Fruit fly (Drosophila melanogaster) whole organism, embryonic: ENCODE results near the gene Mabi.

Experiments
- Bdp1 ChIP-seq: fragments of 200-800 bp; sonication (Bioruptor generic); optimal IDR thresholded peaks from 3 replicates; lab custom pipeline; 2016; ENCODE audit warnings: missing biosample characterization, missing genetic modification characterization
- Bgb ChIP-seq: fragments of 200-800 bp; sonication (Bioruptor generic); IDR thresholded peaks from 2 replicates; pipeline ENCODE4 v1.3.6; 2022; ENCODE audit warnings: missing biosample characterization, missing genetic modification characterization; ENCODE audit not compliant: partially characterized antibody
- CG10209 ChIP-seq: fragments of 200-800 bp; sonication (Bioruptor generic); optimal IDR thresholded peaks from 3 replicates; lab custom pipeline; 2017; ENCODE audit warnings: missing biosample characterization, mild to moderate bottlenecking, missing genetic modification characterization, missing genetic modification reagents
- CG11723 ChIP-seq: fragments of 200-800 bp; sonication (Bioruptor generic); optimal IDR thresholded peaks from 2 replicates; lab custom pipeline; 2017; ENCODE audit warnings: missing biosample characterization, mild to moderate bottlenecking, missing genetic modification characterization
- CG13296 ChIP-seq: fragments of 200-800 bp; sonication (Bioruptor generic); optimal IDR thresholded peaks from 3 replicates; lab custom pipeline; 2018; ENCODE audit warnings: missing biosample characterization, mild to moderate bottlenecking, missing genetic modification characterization
- CG15269 ChIP-seq: fragments of 200-800 bp; sonication (Bioruptor generic); optimal IDR thresholded peaks from 2 replicates; lab custom pipeline; 2018; ENCODE audit warnings: missing biosample characterization, mild to moderate bottlenecking, missing genetic modification characterization, moderate library complexity
- CG1603 ChIP-seq: fragments of 200-800 bp; sonication (Bioruptor generic); optimal IDR thresholded peaks from 2 replicates; lab custom pipeline; 2019; ENCODE audit warnings: missing biosample characterization, mild to moderate bottlenecking, missing genetic modification characterization, moderate library complexity
- CG17361 ChIP-seq: fragments of 200-800 bp; sonication (Bioruptor generic); IDR thresholded peaks from 3 replicates; pipeline ENCODE4 v1.3.6; 2022; ENCODE audit warnings: missing biosample characterization, missing genetic modification characterization
- CG17385 ChIP-seq: fragments of 200-800 bp; sonication (Bioruptor generic); optimal IDR thresholded peaks from 3 replicates; lab custom pipeline; 2018; ENCODE audit warnings: missing biosample characterization, mild to moderate bottlenecking, missing genetic modification characterization
- CG18476 ChIP-seq: fragments of 200-800 bp; sonication (Bioruptor generic); optimal IDR thresholded peaks from 2 replicates; lab custom pipeline; 2016; ENCODE audit warnings: missing biosample characterization, mild to moderate bottlenecking, missing genetic modification characterization
- CG30020 ChIP-seq: fragments of 200-800 bp; optimal IDR thresholded peaks from 2 replicates; lab custom pipeline; 2019; ENCODE audit warnings: missing biosample characterization, mild to moderate bottlenecking, missing genetic modification characterization, moderate library complexity
- CG30403 ChIP-seq: fragments of 200-800 bp; sonication (Bioruptor generic); optimal IDR thresholded peaks from 3 replicates; lab custom pipeline; 2016; ENCODE audit warnings: missing biosample characterization, missing genetic modification characterization
- CG3281 ChIP-seq: fragments of 200-800 bp; sonication (Bioruptor generic); optimal IDR thresholded peaks from 3 replicates; lab custom pipeline; 2017; ENCODE audit warnings: missing biosample characterization, mild to moderate bottlenecking, missing genetic modification characterization
- CG4282 ChIP-seq: fragments of 200-800 bp; sonication (Bioruptor generic); optimal IDR thresholded peaks from 2 replicates; lab custom pipeline; 2016; ENCODE audit warnings: missing biosample characterization, missing genetic modification characterization
- CG6254 ChIP-seq: fragments of 200-800 bp; sonication (Bioruptor generic); optimal IDR thresholded peaks from 3 replicates; lab custom pipeline; 2017; ENCODE audit warnings: mild to moderate bottlenecking, missing biosample characterization, missing genetic modification reagents, missing genetic modification characterization
- CG6272 ChIP-seq: fragments of 200-800 bp; sonication (Bioruptor generic); IDR thresholded peaks from 2 replicates; pipeline ENCODE4 v1.3.6; 2022; ENCODE audit warnings: missing biosample characterization, missing genetic modification characterization
- CG9609 ChIP-seq: fragments of 200-800 bp; sonication (Bioruptor generic); optimal IDR thresholded peaks from 3 replicates; lab custom pipeline; 2016; ENCODE audit warnings: missing biosample characterization, missing genetic modification characterization
- CTCF ChIP-seq: fragments of 200-800 bp; sonication (Bioruptor generic); optimal IDR thresholded peaks from 2 replicates; lab custom pipeline; 2017; ENCODE audit warnings: missing biosample characterization, mild to moderate bottlenecking, missing genetic modification characterization, moderate library complexity
- D19B ChIP-seq: fragments of 200-800 bp; sonication (Bioruptor generic); optimal IDR thresholded peaks from 2 replicates; lab custom pipeline; 2017; ENCODE audit warnings: missing biosample characterization, mild to moderate bottlenecking, missing genetic modification characterization
- Dip3 ChIP-seq: fragments of 200-800 bp; sonication (Bioruptor generic); optimal IDR thresholded peaks from 3 replicates; lab custom pipeline; 2016; ENCODE audit warnings: missing biosample characterization, missing genetic modification characterization
- Dref ChIP-seq: fragments of 200-800 bp; sonication (Bioruptor generic); IDR thresholded peaks from 2 replicates; pipeline ENCODE4 v1.3.6; 2022; ENCODE audit warnings: missing biosample characterization, missing genetic modification characterization
- Kr ChIP-seq: fragments of 200-800 bp; sonication (Bioruptor generic); optimal IDR thresholded peaks from 2 replicates; lab custom pipeline; 2017; ENCODE audit warnings: missing biosample characterization, mild to moderate bottlenecking, missing genetic modification characterization
- Oli ChIP-seq: fragments of 200-800 bp; sonication (Bioruptor generic); optimal IDR thresholded peaks from 2 replicates; lab custom pipeline; 2018; ENCODE audit warnings: missing biosample characterization, mild to moderate bottlenecking, missing genetic modification characterization, moderate library complexity
- Spps ChIP-seq: fragments of 200-800 bp; sonication (Bioruptor generic); optimal IDR thresholded peaks from 2 replicates; lab custom pipeline; 2018; ENCODE audit warnings: missing biosample characterization, mild to moderate bottlenecking, missing genetic modification characterization
- Sry-β ChIP-seq: fragments of 200-800 bp; sonication (Bioruptor generic); optimal IDR thresholded peaks from 2 replicates; lab custom pipeline; 2018; ENCODE audit warnings: missing biosample characterization, mild to moderate bottlenecking, missing genetic modification characterization, moderate library complexity
- Xrp1 ChIP-seq: fragments of 200-800 bp; sonication (Bioruptor generic); IDR thresholded peaks from 2 replicates; pipeline ENCODE4 v1.3.6; 2022; ENCODE audit warnings: missing biosample characterization, missing genetic modification characterization
- ab ChIP-seq: fragments of 200-800 bp; sonication (Bioruptor generic); optimal IDR thresholded peaks from 2 replicates; lab custom pipeline; 2016; ENCODE audit warnings: missing biosample characterization, missing genetic modification characterization
- abd-A ChIP-seq: fragments of 200-800 bp; sonication (Bioruptor generic); optimal IDR thresholded peaks from 3 replicates; lab custom pipeline; 2019; ENCODE audit warnings: missing biosample characterization, mild to moderate bottlenecking, missing genetic modification characterization, moderate library complexity
- caup ChIP-seq: fragments of 200-800 bp; sonication (Bioruptor generic); optimal IDR thresholded peaks from 3 replicates; lab custom pipeline; 2017; ENCODE audit warnings: missing biosample characterization, mild to moderate bottlenecking, missing genetic modification characterization, moderate library complexity; ENCODE audit not compliant: severe bottlenecking
- cg ChIP-seq: fragments of 200-800 bp; sonication (Bioruptor generic); optimal IDR thresholded peaks from 3 replicates; lab custom pipeline; 2019; ENCODE audit warnings: missing biosample characterization, mild to moderate bottlenecking, missing genetic modification characterization, moderate library complexity
- croc ChIP-seq: fragments of 200-800 bp; sonication (Bioruptor generic); conservative IDR thresholded peaks from 3 replicates; pipeline ENCODE4 v1.3.6; 2022; ENCODE audit warnings: missing biosample characterization, missing genetic modification characterization
- fd102C ChIP-seq: fragments of 200-800 bp; sonication (Bioruptor generic); optimal IDR thresholded peaks from 2 replicates; lab custom pipeline; 2018; ENCODE audit warnings: missing biosample characterization, mild to moderate bottlenecking, missing genetic modification characterization, moderate library complexity
- gt ChIP-seq: fragments of 200-800 bp; sonication (Bioruptor generic); IDR thresholded peaks from 2 replicates; pipeline ENCODE4 v1.3.6; 2022; ENCODE audit warnings: missing biosample characterization, missing genetic modification characterization
- ind ChIP-seq: fragments of 200-800 bp; sonication (Bioruptor generic); optimal IDR thresholded peaks from 3 replicates; lab custom pipeline; 2016; ENCODE audit warnings: missing biosample characterization, missing genetic modification characterization
- lbe ChIP-seq: fragments of 200-800 bp; sonication (Bioruptor generic); optimal IDR thresholded peaks from 2 replicates; lab custom pipeline; 2016; ENCODE audit warnings: missing biosample characterization, mild to moderate bottlenecking, missing genetic modification characterization
- lola ChIP-seq, 3 experiments: fragments of >200 bp in 2 of 3; fragments of 200-800 bp in 1 of 3; sonication (Bioruptor generic) in 1 of 3; optimal IDR thresholded peaks; 2 replicates each; lab custom pipeline; 2017 to 2019; ENCODE audit warnings: missing biosample characterization in 3 of 3, missing genetic modification characterization in 3 of 3, mild to moderate bottlenecking in 1 of 3, moderate library complexity in 1 of 3
- oc ChIP-seq: fragments of 200-800 bp; sonication (Bioruptor generic); optimal IDR thresholded peaks from 2 replicates; lab custom pipeline; 2018; ENCODE audit warnings: missing biosample characterization, mild to moderate bottlenecking, missing genetic modification characterization, moderate library complexity
- odd ChIP-seq: fragments of 200-800 bp; sonication (Bioruptor generic); optimal IDR thresholded peaks from 2 replicates; lab custom pipeline; 2017; ENCODE audit warnings: missing biosample characterization, mild to moderate bottlenecking, missing genetic modification characterization
- pita ChIP-seq: fragments of 200-800 bp; sonication (Bioruptor generic); optimal IDR thresholded peaks from 2 replicates; lab custom pipeline; 2017; ENCODE audit warnings: missing biosample characterization, mild to moderate bottlenecking, missing genetic modification characterization
- pum ChIP-seq: fragments of 200-800 bp; sonication (Bioruptor generic); optimal IDR thresholded peaks from 2 replicates; lab custom pipeline; 2016; ENCODE audit warnings: missing biosample characterization, missing genetic modification characterization
- row ChIP-seq: fragments of 200-800 bp; sonication (Bioruptor generic); IDR thresholded peaks from 3 replicates; pipeline ENCODE4 v1.3.6; 2022; ENCODE audit warnings: missing biosample characterization, missing genetic modification characterization
- slbo ChIP-seq: fragments of 200-800 bp; sonication (Bioruptor generic); IDR thresholded peaks from 2 replicates; pipeline ENCODE4 v1.3.6; 2022; ENCODE audit warnings: missing biosample characterization, missing genetic modification characterization
- stc ChIP-seq: fragments of 200-800 bp; sonication (Bioruptor generic); IDR thresholded peaks from 2 replicates; pipeline ENCODE4 v1.3.6; 2022; ENCODE audit warnings: missing biosample characterization, missing genetic modification characterization
- tin ChIP-seq: fragments of 200-800 bp; sonication (Bioruptor generic); optimal IDR thresholded peaks from 3 replicates; lab custom pipeline; 2016; ENCODE audit warnings: missing biosample characterization, missing genetic modification characterization
- vnd ChIP-seq: fragments of 200-800 bp; sonication (Bioruptor generic); IDR thresholded peaks from 3 replicates; pipeline ENCODE4 v1.3.6; 2022; ENCODE audit warnings: missing biosample characterization, missing genetic modification characterization; ENCODE audit not compliant: partially characterized antibody
- wor ChIP-seq: fragments of 200-800 bp; sonication (Bioruptor generic); IDR thresholded peaks from 2 replicates; pipeline ENCODE4 v1.3.6; 2022; ENCODE audit warnings: missing biosample characterization, missing genetic modification characterization
- zfh2 ChIP-seq: fragments of 200-800 bp; sonication (Bioruptor generic); optimal IDR thresholded peaks from 2 replicates; lab custom pipeline; 2016; ENCODE audit warnings: missing biosample characterization, missing genetic modification characterization

The Mabi gene

DNA sequence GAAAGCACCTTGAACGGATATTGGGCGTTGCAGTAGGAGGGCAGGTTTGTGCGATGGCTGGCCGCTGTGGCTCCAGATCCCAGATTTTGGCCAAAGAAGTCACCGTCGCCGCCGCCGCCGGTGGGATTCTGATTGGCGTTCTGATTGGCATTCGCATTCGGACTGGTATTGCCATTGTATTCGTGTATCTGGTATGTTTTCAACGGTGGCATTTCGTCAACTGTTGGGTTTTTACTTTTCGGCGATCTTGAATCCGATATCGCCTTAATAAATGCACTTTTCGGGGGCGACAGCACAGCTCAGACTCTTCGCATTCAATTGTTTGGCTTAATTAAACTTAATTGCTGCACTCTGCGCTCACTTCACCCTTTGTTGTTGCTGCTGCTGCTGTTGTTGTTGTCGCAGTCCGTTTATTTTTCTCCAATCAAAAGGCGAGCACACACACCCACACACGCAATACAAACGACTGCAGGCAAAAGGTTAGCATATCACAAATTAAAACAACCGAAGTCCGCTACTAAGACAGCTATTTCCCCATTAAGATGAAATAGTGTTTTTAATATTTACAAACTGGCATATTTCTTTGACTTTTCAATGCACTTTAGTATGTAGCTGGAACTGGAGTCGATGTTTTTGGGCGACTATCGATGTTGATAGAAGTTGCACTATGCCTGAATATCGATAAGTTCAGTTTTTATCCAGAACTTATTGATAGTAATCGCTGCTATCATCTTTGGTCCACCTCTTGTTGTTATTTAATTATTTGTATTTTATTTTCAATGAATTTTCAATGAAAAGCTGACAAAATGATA, 15.0 kb downstream of the Mabi start, which contains the start of the genes CG9426 and mRF1 (continued):
- TF ChIP-seq stc (no peak), CG30403 (peak; percentile 12), CG30020 (tag; lab: Kevin White, UChicago) (peak; percentile 51), CG3281 (GFP tag; lab: Kevin White, UChicago) (peak; percentile 13), zfh2 (GFP tag; lab: Kevin White, UChicago) (peak; percentile 20), odd (GFP tag; lab: Kevin White, UChicago) (no peak), abd-A (tag; lab: Kevin White, UChicago) (no peak), Kr (GFP tag; lab: Kevin White, UChicago) (no peak), pum (no peak), CTCF (GFP tag; lab: Kevin White, UChicago) (no peak), Xrp1 (no peak), Bdp1 (no peak), CG17385 (GFP tag; lab: Kevin White, UChicago) (peak; percentile 7), ab (no peak), CG9609 (GFP tag; lab: Kevin White, UChicago) (peak; percentile 7), Spps (no peak), fd102C (no peak), CG6272 (peak; percentile 45; the same call in 1 of the 2 replicates), vnd (GFP tag; lab: Robert Waterston, UW) (peak; percentile 95), row (peak; percentile 39; the same call in 1 of the 3 replicates), CG17361 (GFP tag; lab: Robert Waterston, UW) (peak; percentile 41; the same call in 1 of the 3 replicates), tin (GFP tag; lab: Kevin White, UChicago) (no peak), CG10209 (GFP tag; lab: Kevin White, UChicago) (no peak), lola (GFP tag; optimal IDR thresholded peaks at IDR 0.05; lab: Kevin White, UChicago) (no peak), slbo (GFP tag; lab: Robert Waterston, UW) (peak; percentile 50; the same call in 1 of the 2 replicates), ind (no peak), oc (tag; lab: Kevin White, UChicago) (no peak), CG11723 (no peak), CG13296 (peak; percentile 6), gt (GFP tag; lab: Robert Waterston, UW) (no peak), Oli (tag; lab: Kevin White, UChicago) (no peak), CG6254 (GFP tag; lab: Kevin White, UChicago) (no peak), CG18476 (GFP tag; lab: Kevin White, UChicago) (no peak), pita (no peak), Dip3 (GFP tag; lab: Kevin White, UChicago) (no peak), Dref (GFP tag; lab: Robert Waterston, UW) (peak; percentile 96), lbe (GFP tag; lab: Kevin White, UChicago) (peak; percentile 34), croc (GFP tag; lab: Robert Waterston, UW) (no peak), CG15269 (tag; lab: Kevin White, UChicago) (no peak), Sry-β (GFP tag; lab: Kevin White, UChicago) (no peak), CG4282 (GFP tag; lab: Kevin White, UChicago) (no peak), caup (GFP tag; lab: Kevin White, UChicago) (peak; percentile 5), CG1603 (tag; lab: Kevin White, UChicago) (peak; percentile 54), Bgb (GFP tag; lab: Robert Waterston, UW) (peak; percentile 97), wor (GFP tag; lab: Robert Waterston, UW) (no peak), D19B (GFP tag; lab: Kevin White, UChicago) (no peak), cg (GFP tag; lab: Kevin White, UChicago) (peak; percentile 53)
